Worm (Caenorhabditis elegans) whole organism, L4/young adult: ENCODE measurements around the gene Y40H4A.2.

Experiments used
- W03F9.2 ChIP-seq: fragments of 150-350 bp; optimal IDR thresholded peaks from 2 replicates; lab custom pipeline; 2014; ENCODE audit warnings: missing biosample characterization, missing genetic modification characterization
- him-1 ChIP-seq: sonication (generic microtip); optimal IDR thresholded peaks from 2 replicates; lab custom pipeline; 2016; ENCODE audit warnings: missing genotype, missing genetic modification reagents, missing genetic modification characterization, missing compliant biosample characterization

ce11 chrV:14620311-14620710, 35.1 kb upstream of the Y40H4A.2 start:
- TF ChIP-seq W03F9.2 (tag; lab: Kevin White, UChicago) (no peak), him-1 (no peak)
